Worm (Caenorhabditis elegans) whole organism, young adult: ENCODE measurements around the gene Y39B6A.9.

Experiments used
- B0019.2 ChIP-seq: fragments of 200-800 bp; sonication (Bioruptor generic); conservative IDR thresholded peaks from 2 replicates; pipeline ENCODE4 v1.3.6; 2022; ENCODE audit warnings: missing genetic modification reagents, missing genetic modification characterization, missing compliant biosample characterization
- B0261.1 ChIP-seq: sonication (generic microtip); optimal IDR thresholded peaks from 2 replicates; lab custom pipeline; 2016; ENCODE audit warnings: mild to moderate bottlenecking, missing genetic modification characterization, moderate library complexity, missing compliant biosample characterization
- C17E4.6 ChIP-seq: fragments of 200-800 bp; sonication (Bioruptor generic); IDR thresholded peaks from 2 replicates; pipeline ENCODE4 v1.3.6; 2022; ENCODE audit warnings: missing genetic modification reagents, missing genetic modification characterization, missing compliant biosample characterization
- F22D6.2 ChIP-seq: sonication (generic microtip); optimal IDR thresholded peaks from 2 replicates; lab custom pipeline; 2016; ENCODE audit warnings: mild to moderate bottlenecking, missing genetic modification characterization, missing compliant biosample characterization
- F39B2.1 ChIP-seq: fragments of 200-800 bp; sonication (Bioruptor generic); IDR thresholded peaks from 2 replicates; pipeline ENCODE4 v1.3.6; 2022; ENCODE audit warnings: missing genetic modification reagents, missing genetic modification characterization, missing compliant biosample characterization
- F57C9.4 ChIP-seq: sonication (generic microtip); optimal IDR thresholded peaks from 2 replicates; lab custom pipeline; 2017; ENCODE audit warnings: mild to moderate bottlenecking, missing genetic modification characterization, missing compliant biosample characterization
- K12H6.12 ChIP-seq: fragments of 200-800 bp; sonication (Bioruptor generic); optimal IDR thresholded peaks from 2 replicates; lab custom pipeline; 2018; ENCODE audit warnings: mild to moderate bottlenecking, missing genetic modification characterization, missing compliant biosample characterization
- T26A5.8 ChIP-seq: sonication (generic microtip); optimal IDR thresholded peaks from 2 replicates; lab custom pipeline; 2016; ENCODE audit warnings: missing genetic modification characterization, missing compliant biosample characterization
- Y67H2A.10 ChIP-seq: fragments of 200-800 bp; sonication (Bioruptor generic); conservative IDR thresholded peaks from 2 replicates; pipeline ENCODE4 v1.3.6; 2022; ENCODE audit warnings: missing genetic modification reagents, missing genetic modification characterization, missing compliant biosample characterization
- Y79H2A.3 ChIP-seq: fragments of 200-800 bp; sonication (Bioruptor generic); conservative IDR thresholded peaks from 2 replicates; pipeline ENCODE4 v1.3.6; 2022; ENCODE audit warnings: missing genetic modification reagents, missing genetic modification characterization, missing compliant biosample characterization
- ZK185.1 ChIP-seq: sonication (generic microtip); optimal IDR thresholded peaks from 2 replicates; lab custom pipeline; 2016; ENCODE audit warnings: mild to moderate bottlenecking, missing genetic modification characterization, missing compliant biosample characterization; ENCODE audit not compliant: poor library complexity, severe bottlenecking
- akir-1 ChIP-seq: fragments of 200-800 bp; sonication (Bioruptor generic); optimal IDR thresholded peaks from 2 replicates; lab custom pipeline; 2018; ENCODE audit warnings: mild to moderate bottlenecking, missing genetic modification characterization, moderate library complexity, missing compliant biosample characterization
- ama-1 ChIP-seq, 3 experiments: fragments of 150-350 bp in 1 of 3; sonication (generic microtip) in 2 of 3; optimal IDR thresholded peaks; 2 replicates each; lab custom pipeline; 2014 to 2018; ENCODE audit warnings: missing biosample characterization in 2 of 3, missing genetic modification characterization in 2 of 3, missing genetic modification reagents in 2 of 3
- attf-3 ChIP-seq: fragments of 200-800 bp; sonication (Bioruptor generic); conservative IDR thresholded peaks from 2 replicates; pipeline ENCODE4 v1.3.6; 2022; ENCODE audit warnings: missing genetic modification reagents, missing genetic modification characterization, missing compliant biosample characterization
- attf-6 ChIP-seq: fragments of 200-800 bp; sonication (Bioruptor generic); IDR thresholded peaks from 2 replicates; pipeline ENCODE4 v1.3.6; 2022; ENCODE audit warnings: missing genetic modification reagents, missing genetic modification characterization, missing compliant biosample characterization
- cebp-1 ChIP-seq, 2 experiments: fragments of 200-800 bp in 1 of 2; sonication (Bioruptor generic) in 1 of 2; sonication (generic microtip) in 1 of 2; IDR thresholded peaks in 1 of 2; optimal IDR thresholded peaks in 1 of 2; 2 replicates each; pipeline versions ENCODE4 v1.3.6 to Lab custom; 2017 to 2022; ENCODE audit warnings: missing compliant biosample characterization in 2 of 2, missing genetic modification characterization in 2 of 2, mild to moderate bottlenecking in 1 of 2, missing genetic modification reagents in 1 of 2, moderate library complexity in 1 of 2
- egrh-3 ChIP-seq: fragments of 200-800 bp; sonication (Bioruptor generic); IDR thresholded peaks from 2 replicates; pipeline ENCODE4 v1.3.6; 2022; ENCODE audit warnings: missing genetic modification reagents, missing genetic modification characterization, missing compliant biosample characterization
- gei-17 ChIP-seq: fragments of 200-800 bp; sonication (Bioruptor generic); optimal IDR thresholded peaks from 2 replicates; lab custom pipeline; 2018; ENCODE audit warnings: mild to moderate bottlenecking, missing genetic modification characterization, missing compliant biosample characterization
- hlh-12 ChIP-seq: sonication (generic microtip); optimal IDR thresholded peaks from 2 replicates; lab custom pipeline; 2016; ENCODE audit warnings: missing genetic modification characterization, missing compliant biosample characterization
- lag-1 ChIP-seq: fragments of 200-800 bp; sonication (Bioruptor generic); IDR thresholded peaks from 2 replicates; pipeline ENCODE4 v1.3.6; 2022; ENCODE audit warnings: missing genetic modification reagents, missing genetic modification characterization, missing compliant biosample characterization
- lin-35 ChIP-seq, 3 experiments: fragments of 150-350 bp in 2 of 3; sonication (generic microtip) in 1 of 3; optimal IDR thresholded peaks; 2 replicates each; lab custom pipeline; 2014 to 2018; ENCODE audit warnings: missing biosample characterization in 3 of 3, missing genetic modification characterization in 3 of 3, missing genetic modification reagents in 3 of 3
- lin-54 ChIP-seq: fragments of 200-800 bp; sonication (Bioruptor generic); optimal IDR thresholded peaks from 2 replicates; lab custom pipeline; 2018; ENCODE audit warnings: mild to moderate bottlenecking, missing genetic modification characterization, missing compliant biosample characterization
- madf-3 ChIP-seq: fragments of 200-800 bp; sonication (Bioruptor generic); IDR thresholded peaks from 2 replicates; pipeline ENCODE4 v1.3.6; 2022; ENCODE audit warnings: missing genetic modification reagents, missing genetic modification characterization, missing compliant biosample characterization
- mel-28 ChIP-seq: sonication (generic microtip); optimal IDR thresholded peaks from 2 replicates; lab custom pipeline; 2016; ENCODE audit warnings: borderline replicate concordance, mild to moderate bottlenecking, missing genetic modification characterization, missing compliant biosample characterization
- mes-4 ChIP-seq: sonication (generic microtip); optimal IDR thresholded peaks from 2 replicates; lab custom pipeline; 2016; ENCODE audit warnings: missing genotype, missing genetic modification characterization, missing compliant biosample characterization
- nfya-1 ChIP-seq: sonication (generic microtip); optimal IDR thresholded peaks from 2 replicates; lab custom pipeline; 2017; ENCODE audit warnings: antibody characterized with exemption, missing compliant biosample characterization, missing genetic modification characterization, borderline replicate concordance; ENCODE audit not compliant: insufficient read depth
- nfya-2 ChIP-seq: fragments of 200-800 bp; sonication (Bioruptor generic); IDR thresholded peaks from 2 replicates; pipeline ENCODE4 v1.3.6; 2022; ENCODE audit warnings: missing genetic modification reagents, missing genetic modification characterization, missing compliant biosample characterization
- rcor-1 ChIP-seq: fragments of 200-800 bp; sonication (Bioruptor generic); IDR thresholded peaks from 2 replicates; pipeline ENCODE4 v1.3.6; 2022; ENCODE audit warnings: missing genetic modification reagents, missing genetic modification characterization, missing compliant biosample characterization
- rec-8 ChIP-seq, 2 experiments: sonication (generic microtip); optimal IDR thresholded peaks; 2 replicates each; lab custom pipeline; 2016; ENCODE audit warnings: mild to moderate bottlenecking in 2 of 2, missing genetic modification characterization in 2 of 2, missing genetic modification reagents in 2 of 2, missing genotype in 2 of 2, missing biosample characterization in 1 of 2, missing compliant biosample characterization in 1 of 2, moderate library complexity in 1 of 2
- rpc-1 ChIP-seq, 2 experiments: fragments of 150-350 bp in 1 of 2; sonication (generic microtip) in 1 of 2; optimal IDR thresholded peaks; 2 replicates each; lab custom pipeline; 2014 to 2018; ENCODE audit warnings: missing biosample characterization in 1 of 2, missing genetic modification characterization in 1 of 2, missing genetic modification reagents in 1 of 2, missing genotype in 1 of 2
- sea-2 ChIP-seq: fragments of 200-800 bp; sonication (Bioruptor generic); IDR thresholded peaks from 2 replicates; pipeline ENCODE4 v1.3.6; 2022; ENCODE audit warnings: missing genetic modification characterization, missing compliant biosample characterization
- snpc-3.4 ChIP-seq: sonication (generic microtip); optimal IDR thresholded peaks from 2 replicates; lab custom pipeline; 2017; ENCODE audit warnings: missing genetic modification characterization, mild to moderate bottlenecking, missing compliant biosample characterization, antibody characterized with exemption, moderate library complexity, missing genotype, missing genetic modification reagents
- snpc-4 ChIP-seq, 5 experiments: fragments of 150-350 bp in 1 of 5; sonication (generic microtip) in 4 of 5; optimal IDR thresholded peaks; 2 replicates each; lab custom pipeline; 2014 to 2018; ENCODE audit warnings: missing genetic modification characterization in 5 of 5, missing biosample characterization in 3 of 5, antibody characterized with exemption in 2 of 5, mild to moderate bottlenecking in 2 of 5, missing compliant biosample characterization in 2 of 5, missing genotype in 2 of 5, moderate library complexity in 2 of 5, missing genetic modification reagents in 1 of 5
- xnd-1 ChIP-seq: sonication (generic microtip); optimal IDR thresholded peaks from 2 replicates; lab custom pipeline; 2016; ENCODE audit warnings: missing genotype, missing genetic modification reagents, missing genetic modification characterization, missing compliant biosample characterization
- zim-3 ChIP-seq: sonication (generic microtip); optimal IDR thresholded peaks from 2 replicates; lab custom pipeline; 2017; ENCODE audit warnings: mild to moderate bottlenecking, missing genetic modification characterization, moderate library complexity, missing compliant biosample characterization
- ztf-18 ChIP-seq: sonication (generic microtip); optimal IDR thresholded peaks from 2 replicates; lab custom pipeline; 2016; ENCODE audit warnings: missing genotype, mild to moderate bottlenecking, missing genetic modification characterization, missing compliant biosample characterization
- ztf-28 ChIP-seq: fragments of 200-800 bp; sonication (Bioruptor generic); IDR thresholded peaks from 2 replicates; pipeline ENCODE4 v1.3.6; 2022; ENCODE audit warnings: missing genetic modification reagents, missing genetic modification characterization, missing compliant biosample characterization
- ztf-3 ChIP-seq: fragments of 200-800 bp; sonication (Bioruptor generic); optimal IDR thresholded peaks from 2 replicates; lab custom pipeline; 2018; ENCODE audit warnings: mild to moderate bottlenecking, missing genetic modification characterization, missing compliant biosample characterization
- ztf-6 ChIP-seq: fragments of 200-800 bp; sonication (Bioruptor generic); IDR thresholded peaks from 2 replicates; pipeline ENCODE4 v1.3.6; 2022; ENCODE audit warnings: missing genetic modification reagents, missing genetic modification characterization, missing compliant biosample characterization

Gene Y39B6A.9

DNA sequence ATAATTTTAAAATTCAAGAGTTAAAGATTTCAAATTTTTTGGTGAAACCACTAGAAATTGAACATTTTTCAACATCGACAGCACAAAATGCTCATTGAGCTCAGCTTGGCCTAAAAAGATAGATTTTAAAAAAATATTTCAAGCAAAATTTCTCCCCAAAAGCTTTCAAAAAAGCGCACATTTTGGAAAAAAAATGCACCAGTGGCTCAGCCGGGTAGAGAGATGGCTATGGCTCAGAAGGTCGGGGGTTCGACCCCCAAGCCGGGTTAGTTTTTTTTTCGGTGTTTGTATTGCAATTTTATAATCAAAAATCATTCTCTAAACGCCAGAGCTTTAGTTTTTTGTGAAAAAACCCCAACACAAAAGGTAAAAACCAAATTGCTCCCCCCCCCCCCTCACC is 41.5 kb downstream of the Y39B6A.9 start (continued):
- no peak for TF ChIP-seq ZK185.1 (tag; lab: Kevin White, UChicago)
- TF ChIP-seq C17E4.6 (GFP tag; lab: Robert Waterston, UW) = no peak
- TF ChIP-seq cebp-1 (GFP tag; IDR thresholded peaks at IDR 0.05; lab: Robert Waterston, UW) = no peak
- TF ChIP-seq cebp-1 (tag; optimal IDR thresholded peaks at IDR 0.05; lab: Kevin White, UChicago) = no peak
- TF ChIP-seq sea-2 = no peak
- no peak for TF ChIP-seq gei-17 (GFP tag; lab: Kevin White, UChicago)
- peak; percentile 7 for TF ChIP-seq ztf-18 (tag; lab: Kevin White, UChicago)
- TF ChIP-seq F39B2.1 (GFP tag; lab: Robert Waterston, UW) = no peak
- peak; percentile 45 for TF ChIP-seq rpc-1 (optimal IDR thresholded peaks at IDR 0.05; lab: Kevin White, UChicago)
- TF ChIP-seq rpc-1 (tag; optimal IDR thresholded peaks at IDR 0.05; lab: Kevin White, UChicago) = peak; percentile 71
- TF ChIP-seq rec-8 (tag; optimal IDR thresholded peaks at IDR 0.05; lab: Kevin White, UChicago) = peak in 1 of 2 experiments; percentile 2

DNA sequence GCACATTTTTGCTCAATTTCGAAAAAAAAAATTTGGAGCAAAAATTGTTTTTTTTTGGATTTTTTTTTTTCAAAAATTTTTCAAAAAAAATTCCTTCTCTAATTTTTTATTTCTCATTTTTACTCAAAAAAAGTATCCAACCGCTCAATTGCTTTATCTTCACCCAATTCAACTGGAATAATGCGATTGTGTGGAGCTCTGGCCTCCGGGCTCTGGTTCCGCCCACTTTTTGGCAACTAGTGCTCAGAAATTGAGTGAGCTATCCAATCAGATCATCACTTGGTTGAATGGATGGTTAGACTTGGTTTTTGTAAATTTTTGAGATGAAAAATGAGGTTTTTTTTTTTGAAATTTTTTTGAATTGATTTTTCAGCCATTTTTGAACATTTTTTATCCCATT is 42.6 kb downstream of the Y39B6A.9 start:
- no peak for TF ChIP-seq madf-3 (GFP tag; lab: Robert Waterston, UW)
- TF ChIP-seq lag-1 (GFP tag; lab: Robert Waterston, UW) = no peak
- TF ChIP-seq ztf-3 (GFP tag; lab: Kevin White, UChicago) = no peak
- no peak for TF ChIP-seq zim-3
- TF ChIP-seq ztf-18 (tag; lab: Kevin White, UChicago) = no peak
- TF ChIP-seq lin-35 (GFP tag; optimal IDR thresholded peaks at IDR 0.05; lab: Kevin White, UChicago) = no peak
- TF ChIP-seq Y79H2A.3 (GFP tag; lab: Robert Waterston, UW) = no peak
- TF ChIP-seq B0019.2 (GFP tag; lab: Robert Waterston, UW) = no peak
- no peak for TF ChIP-seq F22D6.2
- no peak for TF ChIP-seq K12H6.12 (tag; lab: Kevin White, UChicago)
- no peak for TF ChIP-seq mel-28
- TF ChIP-seq attf-6 (GFP tag; lab: Robert Waterston, UW) = no peak
- no peak for TF ChIP-seq nfya-2
- TF ChIP-seq snpc-4 (GFP tag; optimal IDR thresholded peaks at IDR 0.05; lab: Kevin White, UChicago) = no peak
- TF ChIP-seq snpc-4 (tag; optimal IDR thresholded peaks at IDR 0.05; lab: Kevin White, UChicago) = no peak
- no peak for TF ChIP-seq Y67H2A.10
- no peak for TF ChIP-seq F39B2.1 (GFP tag; lab: Robert Waterston, UW)
- TF ChIP-seq xnd-1 (tag; lab: Kevin White, UChicago) = no peak

DNA sequence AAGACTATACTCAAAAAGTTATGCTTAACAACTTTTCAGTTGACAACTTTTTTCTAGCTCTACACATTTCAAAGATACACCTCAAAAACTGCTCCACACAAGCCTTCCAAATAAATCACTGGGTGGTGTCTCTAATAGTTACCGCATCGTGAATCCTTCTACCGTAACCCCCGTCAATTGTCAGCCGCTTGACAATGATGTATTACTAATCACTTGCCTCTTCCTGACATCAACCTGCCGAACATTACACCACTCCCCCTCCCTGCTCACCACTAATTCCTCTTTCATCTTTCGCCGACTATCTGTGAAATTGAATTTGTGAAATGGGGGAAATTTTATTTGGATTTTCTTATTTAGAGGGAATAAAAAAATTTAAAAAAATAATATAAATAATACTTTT is 45.4 kb downstream of the Y39B6A.9 start:
- no peak for TF ChIP-seq mes-4
- no peak for TF ChIP-seq mel-28
- TF ChIP-seq F57C9.4 = no peak
- no peak for TF ChIP-seq sea-2
- no peak for TF ChIP-seq xnd-1 (tag; lab: Kevin White, UChicago)
- TF ChIP-seq akir-1 (GFP tag; lab: Kevin White, UChicago) = no peak
- TF ChIP-seq T26A5.8 (tag; lab: Kevin White, UChicago) = no peak
- TF ChIP-seq ztf-6 (GFP tag; lab: Robert Waterston, UW) = no peak
- no peak for TF ChIP-seq egrh-3
- TF ChIP-seq snpc-3.4 = no peak
- no peak for TF ChIP-seq ama-1 (optimal IDR thresholded peaks at IDR 0.05; lab: Kevin White, UChicago)
- TF ChIP-seq ama-1 (GFP tag; optimal IDR thresholded peaks at IDR 0.05; lab: Kevin White, UChicago) = no peak
- TF ChIP-seq rcor-1 (GFP tag; lab: Robert Waterston, UW) = no peak
- TF ChIP-seq lin-54 (GFP tag; lab: Kevin White, UChicago) = no peak
- no peak for TF ChIP-seq attf-3 (GFP tag; lab: Robert Waterston, UW)
- no peak for TF ChIP-seq B0261.1 (tag; lab: Kevin White, UChicago)
- TF ChIP-seq nfya-1 = no peak
- no peak for TF ChIP-seq hlh-12 (tag; lab: Kevin White, UChicago)
- TF ChIP-seq ztf-28 = no peak
